Fruit fly (Drosophila melanogaster) ovary, adult (tissue): ENCODE measurements around the gene morgue.
A peak's percentile ranks its signal among the peaks of the same experiment; 100 is the strongest.

ENCODE experiments used
- CG17801 ChIP-seq: fragments of 200-800 bp; optimal IDR thresholded peaks from 2 replicates; lab custom pipeline; 2019; ENCODE audit warnings: missing biosample characterization, mild to moderate bottlenecking, missing genetic modification characterization, moderate library complexity; ENCODE audit not compliant: partially characterized antibody

Gene morgue

dm6 chr2L:4444457-4444856 is at the start of gene morgue, which contains the start of gene Elp3:
Gene morgue (minus strand): TSS chr2L:4444680.
Gene Elp3 (plus strand): TSS chr2L:4444732.
- TF ChIP-seq CG17801: peak; percentile 3

dm6 chr2L:4477978-4478377 is 33.5 kb upstream of the morgue start:
- TF ChIP-seq CG17801: no peak

dm6 chr2L:4476672-4477273 is 32.3 kb upstream of the morgue start, which contains the start of gene ine:
Gene ine (minus strand): TSS chr2L:4477022.
- no peak for TF ChIP-seq CG17801

dm6 chr2L:4475422-4475821 is 30.9 kb upstream of the morgue start:
- TF ChIP-seq CG17801: no peak

dm6 chr2L:4464946-4465345 is 20.5 kb upstream of the morgue start, which contains the start of gene FIG4:
Gene FIG4 (plus strand): TSS chr2L:4465174.
- TF ChIP-seq CG17801: peak; percentile 12

- TF ChIP-seq CG17801: no peak
Measured at dm6 chr2L:4463323-4463722, 18.8 kb upstream of the morgue start, which contains the start of the genes CG15443 and Paris. Gene CG15443 (minus strand): TSS chr2L:4463447. Gene Paris (plus strand): TSS chr2L:4463611.

dm6 chr2L:4459543-4459942 is 15.1 kb upstream of the morgue start, which contains the start of the genes mRpL27 and CG15435:
Gene mRpL27 (minus strand): TSS chr2L:4459638.
Gene CG15435 (plus strand): TSS chr2L:4459729.
- TF ChIP-seq CG17801: no peak

dm6 chr2L:4458119-4459056 is 13.9 kb upstream of the morgue start, which contains the start of gene RpL27A:
Gene RpL27A (minus strand): TSS chr2L:4458364.
- TF ChIP-seq CG17801: peak; percentile 61

- TF ChIP-seq CG17801: peak; percentile 26
Measured at dm6 chr2L:4456539-4456994, 12.1 kb upstream of the morgue start, which contains the start of gene Gs1l. Gene Gs1l (minus strand): TSS chr2L:4456807.

dm6 chr2L:4454009-4454689 is 9.7 kb upstream of the morgue start, which contains the start of the genes Secp43 and ND-B8:
Gene Secp43 (minus strand): TSS chr2L:4454453.
Gene ND-B8 (plus strand): TSS chr2L:4454626.
- no peak for TF ChIP-seq CG17801

dm6 chr2L:4452798-4453197 is 8.3 kb upstream of the morgue start, which contains the start of gene CG15439:
Gene CG15439 (minus strand): TSS chr2L:4453038.
- no peak for TF ChIP-seq CG17801

- peak; percentile 89 for TF ChIP-seq CG17801
Measured at dm6 chr2L:4448582-4449016, 4.1 kb upstream of the morgue start, which contains the start of gene MFS18. Gene MFS18 (minus strand): TSS chr2L:4448635.

- peak; percentile 14 for TF ChIP-seq CG17801
Measured at dm6 chr2L:4442010-4442587, 2.4 kb downstream of the morgue start, which contains the start of the genes Sfp24F and CG15432. Gene Sfp24F (minus strand): TSS chr2L:4442060. Gene CG15432 (plus strand): TSS chr2L:4442320.

- no peak for TF ChIP-seq CG17801
Measured at dm6 chr2L:4440881-4441737, 3.4 kb downstream of the morgue start, which contains the start of gene CG15431. Gene CG15431 (minus strand): TSS chr2L:4441282.
